Worm (Caenorhabditis elegans) whole organism, L1 larva: Measurements from ENCODE around the gene kin-29.

Experiments
- ama-1 ChIP-seq: fragments of 150-350 bp; optimal IDR thresholded peaks from 2 replicates; lab custom pipeline; 2014
- fos-1 ChIP-seq: fragments of 150-350 bp; optimal IDR thresholded peaks from 2 replicates; lab custom pipeline; 2014; ENCODE audit warnings: missing biosample characterization, missing genetic modification characterization
- lin-15B ChIP-seq: fragments of 150-350 bp; sonication (generic microtip); optimal IDR thresholded peaks from 3 replicates; lab custom pipeline; 2014; ENCODE audit warnings: missing biosample characterization, missing genetic modification characterization
- lin-39 ChIP-seq: fragments of 150-350 bp; optimal IDR thresholded peaks from 2 replicates; lab custom pipeline; 2014; ENCODE audit warnings: missing biosample characterization, missing genetic modification reagents, missing genetic modification characterization
- mep-1 ChIP-seq: fragments of 150-350 bp; optimal IDR thresholded peaks from 2 replicates; lab custom pipeline; 2014; ENCODE audit warnings: missing biosample characterization, missing genetic modification characterization
- rnt-1 ChIP-seq: sonication (generic microtip); optimal IDR thresholded peaks from 2 replicates; lab custom pipeline; 2016; ENCODE audit warnings: mild to moderate bottlenecking, missing genetic modification characterization, moderate library complexity, missing compliant biosample characterization
- swsn-7 ChIP-seq: sonication (generic microtip); optimal IDR thresholded peaks from 2 replicates; lab custom pipeline; 2016; ENCODE audit warnings: missing genetic modification characterization, missing compliant biosample characterization
- unc-62 ChIP-seq: fragments of 150-350 bp; optimal IDR thresholded peaks from 2 replicates; lab custom pipeline; 2014; ENCODE audit warnings: missing biosample characterization, missing genetic modification reagents, missing genetic modification characterization
- vab-15 ChIP-seq: sonication (generic microtip); optimal IDR thresholded peaks from 2 replicates; lab custom pipeline; 2017; ENCODE audit warnings: missing genotype, mild to moderate bottlenecking, missing genetic modification characterization, missing compliant biosample characterization
- zag-1 ChIP-seq: fragments of 150-350 bp; optimal IDR thresholded peaks from 2 replicates; lab custom pipeline; 2014; ENCODE audit warnings: missing biosample characterization, missing genetic modification characterization

DNA sequence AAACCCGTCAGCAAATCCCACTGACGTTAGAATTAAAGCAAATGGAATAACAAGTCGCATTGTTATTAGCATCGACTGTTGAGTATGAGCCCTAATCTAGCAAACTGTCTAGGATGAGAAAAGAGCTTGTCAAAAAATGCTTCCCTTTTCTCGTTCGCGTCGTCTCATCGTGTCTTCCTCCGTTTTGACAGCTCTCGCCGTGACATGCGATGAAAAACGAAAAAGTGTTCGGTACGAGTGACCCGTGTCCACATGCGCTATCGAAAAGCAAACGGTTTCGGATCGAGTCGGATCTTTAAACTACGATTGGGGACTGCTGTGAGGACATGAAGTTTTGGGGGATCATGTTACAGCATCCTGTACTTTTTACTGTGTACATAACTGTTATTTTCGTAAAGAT lies 10.1 kb upstream of the kin-29 start, which contains the start of gene comt-1:
- TF ChIP-seq mep-1 (tag; lab: Kevin White, UChicago) (no peak), unc-62 (GFP tag; lab: Kevin White, UChicago) (no peak), lin-39 (tag; lab: Kevin White, UChicago) (no peak), vab-15 (tag; lab: Kevin White, UChicago) (no peak), ama-1 (lab: Kevin White, UChicago) (no peak), zag-1 (tag; lab: Kevin White, UChicago) (no peak), lin-15B (tag; lab: Kevin White, UChicago) (no peak), fos-1 (no peak), swsn-7 (no peak), rnt-1 (no peak)
